Worm (Caenorhabditis elegans): ENCODE measurements around the gene pcp-2.

Gene pcp-2

ce11 chrIV:9120220-9120619, 44.7 kb downstream of the pcp-2 start:
- TF ChIP-seq elt-2 (tag; optimal IDR thresholded peaks at IDR 0.05), result no peak
- TF ChIP-seq rnt-1 (tag; optimal IDR thresholded peaks at IDR 0.05), result no peak
- no peak for TF ChIP-seq hlh-8 (tag; optimal IDR thresholded peaks at IDR 0.05)
- no peak for TF ChIP-seq hlh-30 (tag; optimal IDR thresholded peaks at IDR 0.05; ENCODE audit: insufficient read depth)
- no peak for TF ChIP-seq hlh-15 (tag; optimal IDR thresholded peaks at IDR 0.05)

DNA sequence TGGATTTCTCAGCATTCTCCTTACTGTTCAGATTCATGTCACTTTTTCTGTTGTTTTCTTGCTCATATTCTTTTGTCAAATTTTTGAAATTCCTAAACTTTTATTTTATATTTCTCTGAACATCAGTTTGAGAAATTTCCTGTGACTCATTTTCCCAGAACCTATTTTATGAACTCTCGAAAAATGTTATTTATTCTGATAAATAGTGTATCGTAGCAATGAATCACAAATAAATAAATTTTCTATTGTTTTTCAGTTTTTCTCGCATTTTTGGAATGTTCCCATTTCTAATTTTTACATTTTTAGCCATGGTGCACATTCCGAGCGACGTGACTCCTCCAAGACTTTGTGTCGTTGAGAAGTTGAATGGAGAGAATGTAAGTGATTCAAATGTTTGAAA, 46.1 kb downstream of the pcp-2 start, which contains the start of gene nrfl-1:
Gene nrfl-1, plus strand, starts transcription at position 301 of the 400 bp plus-strand sequence.
- TF ChIP-seq K02D7.2 (tag; optimal IDR thresholded peaks at IDR 0.05) (no peak), ceh-31 (tag; optimal IDR thresholded peaks at IDR 0.05) (no peak), unc-86 (tag; optimal IDR thresholded peaks at IDR 0.05) (no peak), hlh-8 (tag; optimal IDR thresholded peaks at IDR 0.05) (no peak), pat-9 (tag; optimal IDR thresholded peaks at IDR 0.05) (no peak), ceh-14 (tag; optimal IDR thresholded peaks at IDR 0.05) (no peak), nhr-232 (tag; optimal IDR thresholded peaks at IDR 0.05) (no peak)

ce11 chrIV:9118348-9118747, 46.6 kb downstream of the pcp-2 start:
- TF ChIP-seq pax-1 (tag; optimal IDR thresholded peaks at IDR 0.05) (no peak), pros-1 (tag; optimal IDR thresholded peaks at IDR 0.05) (no peak), nfya-1 (tag; optimal IDR thresholded peaks at IDR 0.05) (no peak), unc-55 (GFP tag; optimal IDR thresholded peaks at IDR 0.05) (no peak), ceh-34 (tag; optimal IDR thresholded peaks at IDR 0.05) (no peak), ceh-30 (tag; optimal IDR thresholded peaks at IDR 0.05) (no peak), madf-2 (tag; optimal IDR thresholded peaks at IDR 0.05) (no peak), K02D7.2 (tag; optimal IDR thresholded peaks at IDR 0.05) (no peak), fax-1 (tag; optimal IDR thresholded peaks at IDR 0.05) (no peak), F13H6.1 (tag; optimal IDR thresholded peaks at IDR 0.05) (no peak), sdc-2 (tag; optimal IDR thresholded peaks at IDR 0.05) (no peak), lim-6 (tag; optimal IDR thresholded peaks at IDR 0.05) (no peak), hlh-8 (tag; optimal IDR thresholded peaks at IDR 0.05) (no peak)

DNA sequence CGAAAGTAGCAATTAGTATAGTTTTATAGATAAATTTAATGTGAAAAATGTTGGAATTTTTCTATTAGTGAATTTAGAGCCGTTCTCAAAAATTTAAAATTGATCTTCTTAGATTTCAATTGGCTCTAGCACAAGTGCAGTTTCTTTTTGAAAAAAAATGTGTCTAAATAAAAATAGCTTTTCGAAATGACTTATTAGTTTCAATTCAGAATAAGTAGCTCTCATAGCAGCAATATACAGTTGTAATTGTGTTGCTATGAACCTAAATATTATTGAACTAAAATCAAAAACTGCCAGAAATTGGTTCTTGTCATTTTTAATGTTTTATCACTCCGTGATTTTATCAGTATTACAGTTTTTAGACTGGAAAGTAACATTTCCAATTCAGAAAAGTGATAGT, 47.2 kb downstream of the pcp-2 start:
- TF ChIP-seq ztf-16 (tag; optimal IDR thresholded peaks at IDR 0.05) (no peak), ceh-45 (GFP tag; IDR thresholded peaks at IDR 0.05) (no peak), madf-2 (tag; optimal IDR thresholded peaks at IDR 0.05) (no peak), unc-86 (tag; optimal IDR thresholded peaks at IDR 0.05) (no peak), sox-4 (tag; optimal IDR thresholded peaks at IDR 0.05) (no peak), pag-3 (tag; optimal IDR thresholded peaks at IDR 0.05; ENCODE audit: borderline replicate concordance) (no peak), T23F11.4 (GFP tag; optimal IDR thresholded peaks at IDR 0.05) (no peak)

DNA sequence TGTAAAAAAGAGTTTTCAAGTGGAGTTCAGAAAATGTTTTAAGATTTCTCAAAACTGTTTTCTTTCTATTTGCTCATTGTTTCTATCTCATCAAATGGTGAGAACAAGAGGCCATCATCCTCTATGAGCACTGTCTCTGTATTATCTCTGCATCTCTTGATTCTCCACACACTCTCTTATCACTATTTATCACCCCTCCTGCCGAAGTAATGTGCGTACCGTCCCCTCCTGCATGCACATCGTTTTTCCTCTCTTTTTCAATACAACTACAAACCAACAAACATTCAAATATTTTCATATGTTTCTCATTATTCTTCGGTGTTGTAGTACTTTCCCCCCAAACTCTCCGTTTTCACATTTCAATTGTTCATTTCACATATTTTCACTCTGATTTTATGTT, 48.5 kb downstream of the pcp-2 start:
- TF ChIP-seq nhr-232 (tag; optimal IDR thresholded peaks at IDR 0.05) (no peak), npax-4 (tag; optimal IDR thresholded peaks at IDR 0.05) (no peak), unc-42 (tag; optimal IDR thresholded peaks at IDR 0.05) (no peak), ceh-48 (tag; optimal IDR thresholded peaks at IDR 0.05) (no peak), nhr-11 (tag; optimal IDR thresholded peaks at IDR 0.05) (no peak), C38D4.7 (GFP tag; optimal IDR thresholded peaks at IDR 0.05) (no peak), hlh-13 (GFP tag; optimal IDR thresholded peaks at IDR 0.05) (no peak), dmd-4 (tag; optimal IDR thresholded peaks at IDR 0.05; ENCODE audit: borderline replicate concordance) (no peak), T23F11.4 (GFP tag; optimal IDR thresholded peaks at IDR 0.05) (no peak), K02D7.2 (tag; optimal IDR thresholded peaks at IDR 0.05) (no peak), pha-4 (tag; optimal IDR thresholded peaks at IDR 0.05) (no peak), ceh-14 (tag; optimal IDR thresholded peaks at IDR 0.05) (no peak), ceh-18 (tag; optimal IDR thresholded peaks at IDR 0.05) (no peak), ceh-19 (GFP tag; optimal IDR thresholded peaks at IDR 0.05) (no peak)

Data from whole organism, late embryonic.